Worm (Caenorhabditis elegans): ENCODE data around the gene Y48G9A.11.
"Not testable (repeated sequence)": the region's sequence is repeated elsewhere in the genome, so short reads cannot be mapped to it uniquely, and the experiment has no call there.

Gene Y48G9A.11

DNA sequence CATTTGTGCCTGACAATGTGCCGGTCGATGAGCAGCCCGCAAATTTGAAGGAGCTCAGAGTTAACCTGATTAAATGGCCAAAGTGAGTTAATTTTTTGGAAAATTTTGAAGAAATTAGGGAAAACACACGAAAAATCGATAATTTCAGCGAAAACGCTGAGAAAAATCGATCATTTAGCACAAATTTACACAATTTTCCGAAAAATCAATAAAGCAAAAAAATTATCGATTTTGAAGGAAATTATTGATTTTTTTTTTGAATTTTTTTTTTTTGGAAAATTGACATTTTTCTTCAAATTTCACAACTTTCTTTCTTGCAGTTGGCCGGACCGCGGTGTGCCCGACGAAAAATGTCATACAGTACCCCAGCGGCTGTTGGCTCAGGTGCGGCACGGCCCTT is 18.5 kb downstream of the Y48G9A.11 start:
- no peak for TF ChIP-seq ztf-29 (GFP tag; IDR thresholded peaks at IDR 0.05)
- peak; percentile 93 for TF ChIP-seq T22C8.4 (GFP tag; IDR thresholded peaks at IDR 0.05)

DNA sequence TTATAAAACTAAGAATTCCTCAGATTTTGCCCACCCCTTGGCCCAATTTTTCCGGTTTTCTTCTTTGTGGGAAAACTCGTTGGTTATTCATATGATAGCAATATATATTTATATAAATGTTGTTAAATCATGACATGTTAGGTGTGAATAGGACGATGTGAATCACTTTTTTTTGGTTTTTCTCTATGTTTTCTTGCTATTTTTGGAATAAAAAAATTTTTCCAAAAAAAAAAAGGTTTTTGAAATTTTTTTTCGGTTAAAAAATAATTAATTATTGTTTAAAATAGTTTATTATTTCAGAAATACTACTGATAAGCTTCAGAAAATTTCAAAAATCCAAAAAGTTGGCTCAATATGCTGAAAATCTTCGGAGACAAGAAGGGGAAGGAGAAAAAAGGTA is 24.3 kb downstream of the Y48G9A.11 start, which contains the start of gene Y48G9A.9:
Gene Y48G9A.9 (plus strand): TSS at position 301 of the 400 bp plus-strand sequence.
- no peak for TF ChIP-seq med-1 (GFP tag; optimal IDR thresholded peaks at IDR 0.05; ENCODE audit: insufficient read depth)
- TF ChIP-seq tab-1 (GFP tag; IDR thresholded peaks at IDR 0.05) = no peak

ce11 chrIII:2091367-2091766 is 25.3 kb downstream of the Y48G9A.11 start:
- TF ChIP-seq ref-1 (GFP tag; conservative IDR thresholded peaks at IDR 0.05) (no peak), tab-1 (GFP tag; IDR thresholded peaks at IDR 0.05) (no peak), med-1 (GFP tag; optimal IDR thresholded peaks at IDR 0.05; ENCODE audit: insufficient read depth) (no peak), ztf-29 (GFP tag; IDR thresholded peaks at IDR 0.05) (no peak), T22C8.4 (GFP tag; IDR thresholded peaks at IDR 0.05) (no peak), flt-1 (GFP tag; IDR thresholded peaks at IDR 0.05) (no peak), klf-2 (GFP tag; conservative IDR thresholded peaks at IDR 0.05) (no peak), cog-1 (tag; optimal IDR thresholded peaks at IDR 0.05) (no peak), ztf-23 (GFP tag; IDR thresholded peaks at IDR 0.05) (no peak)

DNA sequence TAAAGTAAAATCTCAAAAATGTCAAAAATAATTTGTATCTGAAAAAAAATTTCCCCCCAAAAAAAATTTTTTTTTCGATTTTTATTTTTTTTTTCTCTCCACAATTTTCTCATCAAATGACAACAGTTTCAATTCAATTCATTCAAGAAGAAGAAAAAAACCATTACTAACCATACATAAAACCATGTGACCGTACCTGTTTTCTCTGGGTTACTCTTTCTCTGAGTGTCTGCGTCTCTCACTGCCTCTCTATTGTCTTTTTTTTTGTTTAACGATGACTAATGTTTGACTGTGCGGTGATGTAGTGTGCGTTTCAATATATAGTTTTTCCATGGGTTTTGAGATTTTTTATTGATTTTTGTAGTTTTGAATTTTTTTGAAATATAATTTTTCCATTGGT is 26.0 kb downstream of the Y48G9A.11 start:
- TF ChIP-seq ref-1 (GFP tag; conservative IDR thresholded peaks at IDR 0.05) = no peak
- no peak for TF ChIP-seq ztf-29 (GFP tag; IDR thresholded peaks at IDR 0.05)
- no peak for TF ChIP-seq klf-2 (GFP tag; conservative IDR thresholded peaks at IDR 0.05)
- TF ChIP-seq T22C8.4 (GFP tag; IDR thresholded peaks at IDR 0.05) = no peak
- TF ChIP-seq flt-1 (GFP tag; IDR thresholded peaks at IDR 0.05) = no peak
- TF ChIP-seq med-1 (GFP tag; optimal IDR thresholded peaks at IDR 0.05; ENCODE audit: insufficient read depth) = no peak
- no peak for TF ChIP-seq ztf-23 (GFP tag; IDR thresholded peaks at IDR 0.05)
- no peak for TF ChIP-seq tab-1 (GFP tag; IDR thresholded peaks at IDR 0.05)
- no peak for TF ChIP-seq cog-1 (tag; optimal IDR thresholded peaks at IDR 0.05)

ce11 chrIII:2089453-2089852 is 27.2 kb downstream of the Y48G9A.11 start:
- TF ChIP-seq T22C8.4 (GFP tag; IDR thresholded peaks at IDR 0.05) (no peak), tab-1 (GFP tag; IDR thresholded peaks at IDR 0.05) (no peak), ztf-29 (GFP tag; IDR thresholded peaks at IDR 0.05) (no peak), med-1 (GFP tag; optimal IDR thresholded peaks at IDR 0.05; ENCODE audit: insufficient read depth) (no peak), ref-1 (GFP tag; conservative IDR thresholded peaks at IDR 0.05) (no peak), cog-1 (tag; optimal IDR thresholded peaks at IDR 0.05) (no peak), klf-2 (GFP tag; conservative IDR thresholded peaks at IDR 0.05) (no peak), ztf-23 (GFP tag; IDR thresholded peaks at IDR 0.05) (no peak), flt-1 (GFP tag; IDR thresholded peaks at IDR 0.05) (no peak)

DNA sequence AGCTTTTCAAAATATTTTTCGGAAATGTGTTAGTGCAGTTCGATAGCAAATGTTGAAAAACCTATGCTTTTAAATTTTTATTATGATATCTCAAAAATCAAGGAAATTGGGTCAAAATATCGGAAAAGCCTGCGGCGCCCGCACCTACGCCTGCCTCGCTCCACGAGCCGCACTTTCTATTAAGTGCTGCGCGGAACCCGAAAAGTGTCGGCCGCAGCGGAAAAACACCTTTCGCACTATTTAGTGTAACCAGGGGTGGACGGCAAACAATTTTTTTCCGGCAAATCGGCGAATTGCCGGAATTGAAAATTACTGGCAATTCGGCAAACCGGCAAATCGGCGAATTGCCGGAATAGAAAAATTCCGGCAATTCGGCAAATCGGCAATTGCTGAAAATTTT is 31.9 kb downstream of the Y48G9A.11 start:
- no peak for TF ChIP-seq T22C8.4 (GFP tag; IDR thresholded peaks at IDR 0.05)
- TF ChIP-seq tab-1 (GFP tag; IDR thresholded peaks at IDR 0.05) = no peak
- TF ChIP-seq ztf-29 (GFP tag; IDR thresholded peaks at IDR 0.05) = no peak
- TF ChIP-seq cog-1 (tag; optimal IDR thresholded peaks at IDR 0.05) = no peak
- no peak for TF ChIP-seq ztf-23 (GFP tag; IDR thresholded peaks at IDR 0.05)
- TF ChIP-seq flt-1 (GFP tag; IDR thresholded peaks at IDR 0.05) = no peak
- TF ChIP-seq med-1 (GFP tag; optimal IDR thresholded peaks at IDR 0.05; ENCODE audit: insufficient read depth) = no peak
- no peak for TF ChIP-seq ref-1 (GFP tag; conservative IDR thresholded peaks at IDR 0.05)
- TF ChIP-seq klf-2 (GFP tag; conservative IDR thresholded peaks at IDR 0.05) = no peak

DNA sequence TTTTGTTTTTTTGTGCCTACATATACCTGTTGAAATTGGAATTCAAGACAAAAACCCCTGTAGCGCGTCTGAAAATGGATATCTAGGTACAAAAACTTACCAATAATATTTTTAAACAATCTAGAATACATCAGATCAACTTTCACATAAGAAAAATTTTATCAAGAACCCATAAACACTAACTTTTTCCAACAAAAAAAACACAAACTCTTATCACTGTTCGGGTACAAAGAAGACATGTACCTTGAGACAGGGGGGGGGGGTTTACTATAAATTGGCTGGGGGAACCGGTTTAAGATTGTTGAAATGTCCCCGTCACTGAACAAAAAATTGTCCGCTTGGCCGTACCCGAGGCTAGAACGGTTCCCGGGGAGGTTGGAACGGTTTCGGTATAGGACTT is 34.2 kb downstream of the Y48G9A.11 start, which contains the start of gene cpt-3:
Gene cpt-3 (plus strand): TSS at position 301 of the 400 bp plus-strand sequence.
- TF ChIP-seq klf-2 (GFP tag; conservative IDR thresholded peaks at IDR 0.05); T22C8.4 (GFP tag; IDR thresholded peaks at IDR 0.05); flt-1 (GFP tag; IDR thresholded peaks at IDR 0.05): not testable (repeated sequence)

DNA sequence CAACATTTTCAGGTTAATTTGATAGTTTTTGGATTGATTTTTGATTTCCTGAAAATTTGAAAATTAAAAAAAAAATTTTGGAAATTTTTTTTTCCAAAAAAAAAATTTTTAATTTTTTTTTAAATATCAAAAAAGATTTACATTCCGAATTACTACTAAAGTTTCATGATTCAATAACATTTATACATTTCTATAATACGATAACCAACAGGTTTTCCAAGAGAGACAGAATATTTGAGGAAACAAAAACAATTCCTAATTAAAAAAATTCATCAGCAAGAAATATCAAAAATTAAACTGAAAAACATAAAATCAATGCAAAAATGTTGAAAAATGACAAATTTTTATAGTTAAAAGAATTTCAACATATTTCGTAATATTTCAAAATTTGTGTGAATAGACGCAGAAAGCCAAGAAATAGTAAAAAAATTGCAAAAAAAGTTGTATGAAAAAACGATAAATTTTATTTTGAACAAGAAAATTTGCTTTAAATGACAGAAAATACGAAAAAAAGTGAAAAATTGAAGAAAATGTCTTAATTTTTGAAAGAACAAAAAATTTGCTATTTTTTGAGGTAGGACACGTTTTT is 40.1 kb downstream of the Y48G9A.11 start, which contains the start of gene Y39A3A.4:
Gene Y39A3A.4 (minus strand): TSS at position 51 of the 589 bp plus-strand sequence.
- TF ChIP-seq cog-1 (tag; optimal IDR thresholded peaks at IDR 0.05) (no peak), T22C8.4 (GFP tag; IDR thresholded peaks at IDR 0.05) (no peak), klf-2 (GFP tag; conservative IDR thresholded peaks at IDR 0.05) (no peak), tab-1 (GFP tag; IDR thresholded peaks at IDR 0.05) (no peak), ztf-23 (GFP tag; IDR thresholded peaks at IDR 0.05) (no peak), flt-1 (GFP tag; IDR thresholded peaks at IDR 0.05) (no peak), ref-1 (GFP tag; conservative IDR thresholded peaks at IDR 0.05) (no peak), ztf-29 (GFP tag; IDR thresholded peaks at IDR 0.05) (no peak), med-1 (GFP tag; optimal IDR thresholded peaks at IDR 0.05; ENCODE audit: insufficient read depth) (no peak)

- no peak for TF ChIP-seq ztf-29 (GFP tag; IDR thresholded peaks at IDR 0.05)
- TF ChIP-seq cog-1 (tag; optimal IDR thresholded peaks at IDR 0.05) = no peak
- TF ChIP-seq flt-1 (GFP tag; IDR thresholded peaks at IDR 0.05) = no peak
- no peak for TF ChIP-seq ref-1 (GFP tag; conservative IDR thresholded peaks at IDR 0.05)
- TF ChIP-seq tab-1 (GFP tag; IDR thresholded peaks at IDR 0.05) = no peak
- no peak for TF ChIP-seq ztf-23 (GFP tag; IDR thresholded peaks at IDR 0.05)
- no peak for TF ChIP-seq T22C8.4 (GFP tag; IDR thresholded peaks at IDR 0.05)
- TF ChIP-seq klf-2 (GFP tag; conservative IDR thresholded peaks at IDR 0.05) = no peak
- TF ChIP-seq med-1 (GFP tag; optimal IDR thresholded peaks at IDR 0.05; ENCODE audit: insufficient read depth) = no peak
Observed at ce11 chrIII:2068248-2068647, 48.4 kb downstream of the Y48G9A.11 start, which contains the start of gene Y39A3A.3. Y39A3A.3 (minus strand) TSS chrIII:2068348.

All from whole organism, midembryonic.